Worm (Caenorhabditis elegans) whole organism, L2 larva: ENCODE data around the gene aqp-3.

ENCODE experiments used
- C34F6.9 ChIP-seq: fragments of 150-350 bp; optimal IDR thresholded peaks from 2 replicates; lab custom pipeline; 2014; ENCODE audit warnings: missing biosample characterization, missing genetic modification characterization
- F13H6.1 ChIP-seq: sonication (generic microtip); optimal IDR thresholded peaks from 2 replicates; lab custom pipeline; 2016; ENCODE audit warnings: missing genetic modification characterization, missing compliant biosample characterization
- Y55F3AM.14 ChIP-seq: fragments of 200-800 bp; sonication (Bioruptor generic); optimal IDR thresholded peaks from 2 replicates; lab custom pipeline; 2018; ENCODE audit warnings: mild to moderate bottlenecking, missing genetic modification characterization, missing compliant biosample characterization
- aly-2 ChIP-seq: fragments of 150-350 bp; optimal IDR thresholded peaks from 2 replicates; lab custom pipeline; 2014; ENCODE audit warnings: missing biosample characterization, missing genetic modification characterization
- ama-1 ChIP-seq: fragments of 150-350 bp; optimal IDR thresholded peaks from 2 replicates; lab custom pipeline; 2018; ENCODE audit warnings: inconsistent platforms
- blmp-1 ChIP-seq: sonication (generic microtip); optimal IDR thresholded peaks from 2 replicates; lab custom pipeline; 2017; ENCODE audit warnings: missing genetic modification characterization, mild to moderate bottlenecking, missing compliant biosample characterization, antibody characterized with exemption, moderate library complexity; ENCODE audit not compliant: insufficient read depth
- ceh-16 ChIP-seq: fragments of 150-350 bp; optimal IDR thresholded peaks from 2 replicates; lab custom pipeline; 2014; ENCODE audit warnings: missing biosample characterization, missing genetic modification characterization
- crh-2 ChIP-seq: sonication (generic microtip); optimal IDR thresholded peaks from 2 replicates; lab custom pipeline; 2017; ENCODE audit warnings: missing biosample characterization, missing genetic modification characterization
- dmd-4 ChIP-seq: sonication (generic microtip); optimal IDR thresholded peaks from 2 replicates; lab custom pipeline; 2017; ENCODE audit warnings: missing biosample characterization, missing genetic modification characterization
- egl-27 ChIP-seq: sonication (generic microtip); optimal IDR thresholded peaks from 3 replicates; lab custom pipeline; 2017; ENCODE audit warnings: missing biosample characterization, missing genetic modification reagents, missing genetic modification characterization
- fos-1 ChIP-seq: fragments of 150-350 bp; optimal IDR thresholded peaks from 2 replicates; lab custom pipeline; 2014; ENCODE audit warnings: missing biosample characterization, missing genetic modification characterization
- gmeb-1 ChIP-seq: fragments of 150-350 bp; optimal IDR thresholded peaks from 2 replicates; lab custom pipeline; 2014; ENCODE audit warnings: missing biosample characterization, missing genetic modification characterization
- lin-11 ChIP-seq: fragments of 150-350 bp; sonication (generic microtip); optimal IDR thresholded peaks from 2 replicates; lab custom pipeline; 2014; ENCODE audit warnings: missing biosample characterization, missing genetic modification characterization, inconsistent platforms, mixed read lengths
- lin-13 ChIP-seq: fragments of 150-350 bp; optimal IDR thresholded peaks from 2 replicates; lab custom pipeline; 2014; ENCODE audit warnings: missing biosample characterization, missing genetic modification reagents, missing genetic modification characterization
- lin-39 ChIP-seq: fragments of 150-350 bp; optimal IDR thresholded peaks from 2 replicates; lab custom pipeline; 2014; ENCODE audit warnings: missing biosample characterization, missing genetic modification reagents, missing genetic modification characterization
- lsy-2 ChIP-seq, 2 experiments: fragments of 150-350 bp in 1 of 2; sonication (generic microtip) in 1 of 2; optimal IDR thresholded peaks; 2 replicates each; lab custom pipeline; 2014 to 2017; ENCODE audit warnings: missing biosample characterization in 2 of 2, missing genetic modification characterization in 2 of 2
- mbf-1 ChIP-seq: sonication (generic microtip); optimal IDR thresholded peaks from 2 replicates; lab custom pipeline; 2017; ENCODE audit warnings: missing biosample characterization, missing genetic modification characterization
- nhr-11 ChIP-seq: fragments of 150-350 bp; optimal IDR thresholded peaks from 2 replicates; lab custom pipeline; 2014; ENCODE audit warnings: missing biosample characterization, missing genetic modification characterization
- nhr-12 ChIP-seq: fragments of 150-350 bp; optimal IDR thresholded peaks from 2 replicates; lab custom pipeline; 2014; ENCODE audit warnings: missing biosample characterization, missing genetic modification characterization
- nhr-129 ChIP-seq: fragments of 150-350 bp; optimal IDR thresholded peaks from 2 replicates; lab custom pipeline; 2014; ENCODE audit warnings: missing biosample characterization, missing genetic modification characterization
- nhr-21 ChIP-seq: fragments of 150-350 bp; optimal IDR thresholded peaks from 2 replicates; lab custom pipeline; 2014; ENCODE audit warnings: missing biosample characterization, missing genetic modification characterization
- nhr-23 ChIP-seq: fragments of 150-350 bp; optimal IDR thresholded peaks from 2 replicates; lab custom pipeline; 2014; ENCODE audit warnings: missing biosample characterization, missing genetic modification reagents, missing genetic modification characterization
- nhr-25 ChIP-seq: fragments of 150-350 bp; sonication (generic microtip); optimal IDR thresholded peaks from 3 replicates; lab custom pipeline; 2014; ENCODE audit warnings: missing biosample characterization, missing genetic modification characterization
- nhr-6 ChIP-seq: fragments of 150-350 bp; optimal IDR thresholded peaks from 2 replicates; lab custom pipeline; 2014; ENCODE audit warnings: missing biosample characterization, missing genetic modification characterization
- nhr-77 ChIP-seq: fragments of 150-350 bp; optimal IDR thresholded peaks from 2 replicates; lab custom pipeline; 2014; ENCODE audit warnings: missing biosample characterization, missing genetic modification characterization
- peb-1 ChIP-seq: fragments of 150-350 bp; optimal IDR thresholded peaks from 2 replicates; lab custom pipeline; 2014; ENCODE audit warnings: missing biosample characterization, missing genetic modification characterization
- sem-4 ChIP-seq: fragments of 150-350 bp; optimal IDR thresholded peaks from 2 replicates; lab custom pipeline; 2014; ENCODE audit warnings: missing biosample characterization, missing genetic modification reagents, missing genetic modification characterization
- skn-1 ChIP-seq: sonication (generic microtip); optimal IDR thresholded peaks from 2 replicates; lab custom pipeline; 2017; ENCODE audit warnings: missing biosample characterization, missing genetic modification characterization
- sma-3 ChIP-seq: sonication (generic microtip); optimal IDR thresholded peaks from 2 replicates; lab custom pipeline; 2016; ENCODE audit warnings: missing genetic modification reagents, missing genetic modification characterization, missing compliant biosample characterization
- sma-9 ChIP-seq, 2 experiments: fragments of 150-350 bp in 1 of 2; sonication (generic microtip) in 1 of 2; optimal IDR thresholded peaks; 2 replicates each; lab custom pipeline; 2014 to 2016; ENCODE audit warnings: missing genetic modification characterization in 2 of 2, mild to moderate bottlenecking in 1 of 2, missing biosample characterization in 1 of 2, missing compliant biosample characterization in 1 of 2, missing genetic modification reagents in 1 of 2, moderate library complexity in 1 of 2
- snpc-4 ChIP-seq: fragments of 150-350 bp; optimal IDR thresholded peaks from 2 replicates; lab custom pipeline; 2014; ENCODE audit warnings: missing biosample characterization, missing genetic modification characterization
- unc-55 ChIP-seq: fragments of 150-350 bp; sonication (generic microtip); optimal IDR thresholded peaks from 3 replicates; lab custom pipeline; 2014; ENCODE audit warnings: missing biosample characterization, missing genetic modification reagents, missing genetic modification characterization
- zag-1 ChIP-seq: fragments of 150-350 bp; optimal IDR thresholded peaks from 2 replicates; lab custom pipeline; 2014; ENCODE audit warnings: missing biosample characterization, missing genetic modification characterization

Gene aqp-3

DNA sequence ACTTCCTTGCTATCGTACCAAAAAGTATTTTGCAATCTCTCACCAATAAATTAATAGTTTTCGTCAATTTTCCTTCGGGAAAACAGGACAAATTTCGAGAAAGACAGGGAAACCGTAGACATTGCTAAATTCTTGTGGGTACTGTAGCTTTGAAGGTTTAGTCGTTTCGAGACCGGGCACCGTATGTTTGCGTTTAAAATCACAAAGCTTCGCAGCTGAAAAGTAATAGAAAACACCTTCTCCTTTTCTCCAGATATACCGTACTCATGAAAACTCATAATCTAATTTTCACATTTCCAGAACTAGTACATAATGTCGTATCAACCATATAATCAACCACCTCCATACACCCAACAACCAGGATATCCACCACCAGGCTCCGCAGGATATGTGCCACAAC lies 42.7 kb upstream of the aqp-3 start, which contains the start of gene F13H10.6:
Gene F13H10.6, plus strand, starts transcription at position 301 of the 400 bp plus-strand sequence.
- TF ChIP-seq egl-27 (no peak), zag-1 (no peak), lin-13 (GFP tag; lab: Kevin White, UChicago) (no peak), lsy-2 (tag; optimal IDR thresholded peaks at IDR 0.05; lab: Kevin White, UChicago) (no peak), peb-1 (tag; lab: Kevin White, UChicago) (no peak), lin-39 (tag; lab: Kevin White, UChicago) (no peak), Y55F3AM.14 (GFP tag; lab: Kevin White, UChicago) (no peak), sem-4 (no peak), sma-9 (GFP tag; optimal IDR thresholded peaks at IDR 0.05; lab: Kevin White, UChicago) (no peak), sma-9 (tag; optimal IDR thresholded peaks at IDR 0.05; lab: Kevin White, UChicago) (no peak), nhr-23 (tag; lab: Kevin White, UChicago) (no peak)

- TF ChIP-seq unc-55 (GFP tag; lab: Kevin White, UChicago), result no peak
- TF ChIP-seq F13H6.1 (tag; lab: Kevin White, UChicago), result peak; percentile 1
- TF ChIP-seq aly-2 (tag; lab: Kevin White, UChicago), result no peak
- peak; percentile 2 for TF ChIP-seq C34F6.9
- TF ChIP-seq zag-1, result no peak
- TF ChIP-seq nhr-21, result peak; percentile 32
- peak; percentile 75 for TF ChIP-seq nhr-129 (tag; lab: Kevin White, UChicago)
- TF ChIP-seq sma-9 (GFP tag; optimal IDR thresholded peaks at IDR 0.05; lab: Kevin White, UChicago), result peak; percentile 24
- TF ChIP-seq sma-9 (tag; optimal IDR thresholded peaks at IDR 0.05; lab: Kevin White, UChicago), result no peak
- TF ChIP-seq nhr-77 (tag; lab: Kevin White, UChicago), result no peak
- TF ChIP-seq fos-1, result peak; percentile 78
- TF ChIP-seq sma-3 (GFP tag; lab: Kevin White, UChicago), result peak; percentile 48
- TF ChIP-seq blmp-1, result peak; percentile 89
- peak; percentile 66 for TF ChIP-seq nhr-25 (tag; lab: Kevin White, UChicago)
- peak; percentile 33 for TF ChIP-seq crh-2 (tag; lab: Kevin White, UChicago)
- TF ChIP-seq, all 48 proteins: peak for 10
Observed at ce11 chrIV:11008255-11008654, 42.0 kb upstream of the aqp-3 start.

ce11 chrIV:11006868-11007267 lies 40.6 kb upstream of the aqp-3 start:
- no peak for TF ChIP-seq skn-1
- TF ChIP-seq fos-1, result peak; percentile 64

DNA sequence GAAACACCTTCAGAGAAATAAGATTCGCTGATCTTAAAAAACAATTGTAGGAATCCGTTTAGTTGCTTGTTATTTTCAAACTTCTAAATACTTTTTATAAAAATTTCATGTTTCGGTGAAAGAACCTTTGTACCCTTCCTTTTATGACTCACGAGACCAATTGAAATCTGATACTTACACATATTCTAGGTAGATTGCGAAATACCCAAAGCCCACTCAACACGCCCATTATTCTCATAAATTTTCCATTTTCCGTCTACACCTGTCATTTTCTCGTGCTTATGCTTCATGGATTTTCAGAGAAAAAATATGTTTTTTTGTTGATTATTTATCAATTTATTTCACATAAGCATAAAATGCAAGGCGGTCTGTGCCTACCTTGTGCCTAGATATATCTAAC lies 40.1 kb upstream of the aqp-3 start:
- no peak for TF ChIP-seq dmd-4
- TF ChIP-seq lsy-2 (tag; optimal IDR thresholded peaks at IDR 0.05; lab: Kevin White, UChicago), result peak in 1 of 2 experiments; percentile 6

ce11 chrIV:11004273-11004672 lies 38.0 kb upstream of the aqp-3 start, which contains the start of gene F13H10.1:
Gene F13H10.1 (plus strand): TSS chrIV:11004573.
- TF ChIP-seq unc-55 (GFP tag; lab: Kevin White, UChicago) (peak; percentile 12), nhr-12 (tag; lab: Kevin White, UChicago) (no peak), nhr-11 (no peak), gmeb-1 (tag; lab: Kevin White, UChicago) (no peak)
- TF ChIP-seq, all 48 proteins: peak for 1

DNA sequence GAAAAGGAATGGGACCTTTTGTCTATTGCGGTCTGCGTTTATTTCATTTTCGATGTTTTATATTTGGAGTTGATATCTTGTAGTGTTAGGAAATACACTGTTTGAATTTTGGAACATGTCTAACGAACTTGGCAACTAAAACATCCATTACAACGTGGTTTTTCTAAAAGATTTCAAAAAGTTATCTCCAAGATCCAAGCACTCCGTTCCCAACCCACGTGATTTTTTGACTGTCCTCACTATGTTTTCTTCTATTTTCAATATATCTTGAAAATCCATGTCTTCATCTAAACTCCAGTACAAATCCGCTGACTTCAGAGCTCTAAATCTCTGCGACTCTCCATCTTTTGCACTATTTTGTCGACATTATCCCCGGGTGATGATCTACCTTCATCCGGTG lies 35.4 kb upstream of the aqp-3 start, which contains the start of gene F13H10.9:
Gene F13H10.9, plus strand, starts transcription at position 301 of the 400 bp plus-strand sequence.
- no peak for TF ChIP-seq ama-1
- no peak for TF ChIP-seq Y55F3AM.14 (GFP tag; lab: Kevin White, UChicago)
- no peak for TF ChIP-seq dmd-4
- TF ChIP-seq mbf-1, result no peak
- TF ChIP-seq nhr-21, result no peak
- TF ChIP-seq lin-11 (tag; lab: Kevin White, UChicago), result no peak
- no peak for TF ChIP-seq nhr-6 (tag; lab: Kevin White, UChicago)
- no peak for TF ChIP-seq lsy-2 (tag; optimal IDR thresholded peaks at IDR 0.05; lab: Kevin White, UChicago)
- TF ChIP-seq C34F6.9, result no peak
- no peak for TF ChIP-seq nhr-11

- TF ChIP-seq gmeb-1 (tag; lab: Kevin White, UChicago) (no peak), lin-11 (tag; lab: Kevin White, UChicago) (no peak), ceh-16 (tag; lab: Kevin White, UChicago) (no peak), skn-1 (no peak), lsy-2 (tag; optimal IDR thresholded peaks at IDR 0.05; lab: Kevin White, UChicago) (no peak), nhr-21 (no peak), snpc-4 (no peak), sem-4 (no peak), mbf-1 (no peak), lin-39 (tag; lab: Kevin White, UChicago) (no peak)
Observed at ce11 chrIV:10990699-10991098, 24.4 kb upstream of the aqp-3 start, which contains the start of gene F13H10.5. Gene F13H10.5 (plus strand): TSS chrIV:10990999.
